Fruit fly (Drosophila melanogaster) S2 (cell line): Measurements from ENCODE around the gene nht.

Experiments
- CG8478 ChIP-seq: fragments of >200 bp; optimal IDR thresholded peaks from 2 replicates; lab custom pipeline; 2018
- CTCF ChIP-seq, 2 experiments: fragments of >200 bp; optimal IDR thresholded peaks; 2 replicates each; lab custom pipeline; 2018

- TF ChIP-seq CG8478 (lab: Kevin White, UChicago) (no peak), CTCF (optimal IDR thresholded peaks at IDR 0.05; lab: Kevin White, UChicago) (no peak)
These were observed 18.6 kb upstream of the nht start for dm6 chr2L:15337248-15337848.
